Worm (Caenorhabditis elegans): Measurements from ENCODE around the gene clec-85.

DNA sequence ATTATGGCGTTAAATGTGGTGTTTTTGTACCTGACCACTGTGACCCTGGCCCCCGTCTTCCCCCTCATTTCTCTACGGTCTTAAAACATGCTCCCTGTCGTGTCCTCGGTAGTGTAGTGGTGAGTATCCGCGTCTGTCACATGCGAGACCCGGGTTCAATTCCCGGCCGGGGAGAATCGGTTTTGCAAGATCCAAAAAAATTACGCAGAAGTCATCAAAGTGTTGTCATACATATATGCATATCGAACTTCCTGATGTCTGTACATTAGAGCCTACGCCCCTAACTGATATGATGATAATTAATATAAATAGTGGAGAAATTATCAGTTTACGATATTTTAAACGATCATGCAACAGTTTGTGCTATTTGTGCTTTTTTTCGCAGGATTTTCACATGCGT, 45.2 kb upstream of the clec-85 start, which contains the start of gene Y54G2A.45:
- TF ChIP-seq K09A11.1 (tag; optimal IDR thresholded peaks at IDR 0.05; ENCODE audit: insufficient read depth) = peak; percentile 5
- no peak for TF ChIP-seq pha-4 (tag; optimal IDR thresholded peaks at IDR 0.05)
- TF ChIP-seq che-1 (tag; optimal IDR thresholded peaks at IDR 0.05) = peak; percentile 31
- TF ChIP-seq ttx-3 (tag; optimal IDR thresholded peaks at IDR 0.05) = peak; percentile 37
- no peak for TF ChIP-seq fkh-10 (GFP tag; optimal IDR thresholded peaks at IDR 0.05)
- TF ChIP-seq ets-4 (tag; optimal IDR thresholded peaks at IDR 0.05) = no peak
- TF ChIP-seq ceh-31 (tag; optimal IDR thresholded peaks at IDR 0.05) = no peak
- TF ChIP-seq nhr-11 (tag; optimal IDR thresholded peaks at IDR 0.05) = no peak
- TF ChIP-seq dve-1 (tag; optimal IDR thresholded peaks at IDR 0.05) = peak; percentile 75
- TF ChIP-seq sox-2 (GFP tag; IDR thresholded peaks at IDR 0.05) = no peak
- TF ChIP-seq ceh-18 (tag; optimal IDR thresholded peaks at IDR 0.05) = peak; percentile 32
